Worm (Caenorhabditis elegans) whole organism, L1 larva: Measurements from ENCODE around the gene nhr-233.

Experiments
- Y116A8C.19 ChIP-seq: sonication (generic microtip); optimal IDR thresholded peaks from 2 replicates; lab custom pipeline; 2016; ENCODE audit warnings: missing compliant biosample characterization, missing genetic modification characterization, borderline replicate concordance
- aha-1 ChIP-seq: fragments of 150-350 bp; optimal IDR thresholded peaks from 2 replicates; lab custom pipeline; 2014; ENCODE audit warnings: missing biosample characterization, missing genetic modification characterization
- alr-1 ChIP-seq: fragments of 200-800 bp; sonication (Bioruptor generic); optimal IDR thresholded peaks from 2 replicates; lab custom pipeline; 2018; ENCODE audit warnings: borderline replicate concordance, mild to moderate bottlenecking, missing genetic modification characterization, missing compliant biosample characterization
- aly-2 ChIP-seq: fragments of 150-350 bp; optimal IDR thresholded peaks from 2 replicates; lab custom pipeline; 2014; ENCODE audit warnings: missing biosample characterization, missing genetic modification characterization
- ceh-90 ChIP-seq: sonication (generic microtip); optimal IDR thresholded peaks from 2 replicates; lab custom pipeline; 2016; ENCODE audit warnings: missing genetic modification characterization, missing compliant biosample characterization
- efl-1 ChIP-seq, 4 experiments: fragments of 150-350 bp; optimal IDR thresholded peaks in 3 of 4; peaks in 1 of 4; 1 replicate in 1 of 4; 2 replicates in 3 of 4; lab custom pipeline; 2014; ENCODE audit warnings: missing biosample characterization in 2 of 4, missing genetic modification characterization in 2 of 4, missing genetic modification reagents in 2 of 4
- egl-13 ChIP-seq: sonication (generic microtip); optimal IDR thresholded peaks from 2 replicates; lab custom pipeline; 2016; ENCODE audit warnings: missing genotype, missing genetic modification reagents, missing genetic modification characterization, missing compliant biosample characterization
- egl-27 ChIP-seq, 2 experiments: fragments of 150-350 bp in 1 of 2; sonication (generic microtip); optimal IDR thresholded peaks; 3 replicates each; lab custom pipeline; 2017 to 2018; ENCODE audit warnings: missing biosample characterization in 2 of 2, missing genetic modification characterization in 2 of 2, missing genetic modification reagents in 2 of 2
- hlh-4 ChIP-seq: sonication (generic microtip); optimal IDR thresholded peaks from 2 replicates; lab custom pipeline; 2016; ENCODE audit warnings: mild to moderate bottlenecking, missing genetic modification characterization, missing compliant biosample characterization
- isw-1 ChIP-seq: fragments of 200-800 bp; sonication (Bioruptor generic); IDR thresholded peaks from 2 replicates; pipeline ENCODE4 v1.3.6; 2022; ENCODE audit warnings: missing genetic modification characterization, missing compliant biosample characterization
- lin-13 ChIP-seq: fragments of 150-350 bp; optimal IDR thresholded peaks from 2 replicates; lab custom pipeline; 2014; ENCODE audit warnings: missing biosample characterization, missing genetic modification reagents, missing genetic modification characterization
- lin-15B ChIP-seq: fragments of 150-350 bp; sonication (generic microtip); optimal IDR thresholded peaks from 3 replicates; lab custom pipeline; 2014; ENCODE audit warnings: missing biosample characterization, missing genetic modification characterization
- lin-35 ChIP-seq, 2 experiments: fragments of 150-350 bp; optimal IDR thresholded peaks; 2 replicates each; lab custom pipeline; 2014; ENCODE audit warnings: missing biosample characterization in 2 of 2, missing genetic modification characterization in 2 of 2, missing genetic modification reagents in 2 of 2
- lin-39 ChIP-seq: fragments of 150-350 bp; optimal IDR thresholded peaks from 2 replicates; lab custom pipeline; 2014; ENCODE audit warnings: missing biosample characterization, missing genetic modification reagents, missing genetic modification characterization
- lir-3 ChIP-seq: sonication (generic microtip); optimal IDR thresholded peaks from 2 replicates; lab custom pipeline; 2016; ENCODE audit warnings: mild to moderate bottlenecking, missing genetic modification characterization, moderate library complexity, missing compliant biosample characterization; ENCODE audit not compliant: poor library complexity
- mef-2 ChIP-seq: fragments of 150-350 bp; optimal IDR thresholded peaks from 2 replicates; lab custom pipeline; 2014; ENCODE audit warnings: missing biosample characterization, missing genetic modification characterization
- nhr-11 ChIP-seq: fragments of 150-350 bp; optimal IDR thresholded peaks from 2 replicates; lab custom pipeline; 2014; ENCODE audit warnings: missing biosample characterization, missing genetic modification characterization
- nhr-12 ChIP-seq: sonication (generic microtip); optimal IDR thresholded peaks from 2 replicates; lab custom pipeline; 2017; ENCODE audit warnings: missing biosample characterization, missing genetic modification characterization
- nhr-47 ChIP-seq: sonication (generic microtip); optimal IDR thresholded peaks from 2 replicates; lab custom pipeline; 2016; ENCODE audit warnings: mild to moderate bottlenecking, missing genetic modification characterization, moderate library complexity, missing compliant biosample characterization
- nhr-71 ChIP-seq: sonication (generic microtip); optimal IDR thresholded peaks from 2 replicates; lab custom pipeline; 2016; ENCODE audit warnings: mild to moderate bottlenecking, missing genetic modification characterization, moderate library complexity, missing compliant biosample characterization
- nhr-76 ChIP-seq: sonication (generic microtip); optimal IDR thresholded peaks from 2 replicates; lab custom pipeline; 2017; ENCODE audit warnings: missing biosample characterization, missing genetic modification characterization
- nhr-84 ChIP-seq: sonication (generic microtip); optimal IDR thresholded peaks from 2 replicates; lab custom pipeline; 2017; ENCODE audit warnings: missing biosample characterization, missing genetic modification characterization
- nhr-85 ChIP-seq: sonication (generic microtip); peaks from one replicate; lab custom pipeline; 2016; ENCODE audit warnings: missing genetic modification characterization, inconsistent platforms, missing compliant biosample characterization
- nhr-90 ChIP-seq: sonication (generic microtip); optimal IDR thresholded peaks from 2 replicates; lab custom pipeline; 2016; ENCODE audit warnings: mild to moderate bottlenecking, missing genetic modification characterization, missing compliant biosample characterization; ENCODE audit not compliant: poor library complexity
- rnt-1 ChIP-seq: sonication (generic microtip); optimal IDR thresholded peaks from 2 replicates; lab custom pipeline; 2016; ENCODE audit warnings: mild to moderate bottlenecking, missing genetic modification characterization, moderate library complexity, missing compliant biosample characterization
- snpc-4 ChIP-seq: fragments of 150-350 bp; optimal IDR thresholded peaks from 2 replicates; lab custom pipeline; 2014; ENCODE audit warnings: missing biosample characterization, missing genetic modification characterization
- tbx-2 ChIP-seq: sonication (generic microtip); optimal IDR thresholded peaks from 2 replicates; lab custom pipeline; 2016; ENCODE audit warnings: missing genetic modification characterization, missing compliant biosample characterization
- tlp-1 ChIP-seq: fragments of 150-350 bp; optimal IDR thresholded peaks from 2 replicates; lab custom pipeline; 2014; ENCODE audit warnings: missing biosample characterization, missing genetic modification characterization
- unc-62 ChIP-seq: fragments of 150-350 bp; optimal IDR thresholded peaks from 2 replicates; lab custom pipeline; 2014; ENCODE audit warnings: missing biosample characterization, missing genetic modification reagents, missing genetic modification characterization
- zag-1 ChIP-seq: fragments of 150-350 bp; optimal IDR thresholded peaks from 2 replicates; lab custom pipeline; 2014; ENCODE audit warnings: missing biosample characterization, missing genetic modification characterization
- ztf-11 ChIP-seq, 2 experiments: sonication (generic microtip); optimal IDR thresholded peaks; 2 replicates each; lab custom pipeline; 2016 to 2017; ENCODE audit warnings: missing genetic modification characterization in 2 of 2, missing biosample characterization in 1 of 2, missing compliant biosample characterization in 1 of 2

nhr-233 gene

DNA sequence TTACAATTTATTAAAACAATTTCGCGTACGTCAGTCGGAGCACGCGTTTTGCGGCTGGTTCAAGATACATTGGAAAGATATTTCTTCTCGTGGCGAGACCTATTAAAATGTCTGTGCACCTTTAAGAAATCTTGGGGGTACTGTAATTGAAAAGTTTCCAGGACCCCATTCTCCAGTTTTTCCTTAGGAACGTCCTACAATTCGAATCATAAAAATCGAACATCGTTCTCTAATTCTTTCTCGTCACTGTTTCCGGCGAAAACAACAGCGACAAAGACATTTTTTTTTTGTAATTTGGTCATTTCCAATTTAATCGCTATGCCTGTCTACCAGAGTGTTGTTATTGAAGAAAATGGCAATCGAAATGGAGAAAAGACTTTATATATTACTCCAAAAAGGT lies 33.9 kb downstream of the nhr-233 start, which contains the start of gene Y32B12B.1:
Gene Y32B12B.1, plus strand, starts transcription at position 301 of the 400 bp plus-strand sequence.
- TF ChIP-seq zag-1 (tag; lab: Kevin White, UChicago) (no peak), aha-1 (tag; lab: Kevin White, UChicago) (no peak), ceh-90 (tag; lab: Kevin White, UChicago) (no peak), lin-13 (GFP tag; lab: Kevin White, UChicago) (no peak), nhr-90 (tag; lab: Kevin White, UChicago) (no peak), isw-1 (GFP tag; lab: Robert Waterston, UW) (no peak), lin-35 (GFP tag; optimal IDR thresholded peaks at IDR 0.05; lab: Kevin White, UChicago) (no peak), nhr-12 (tag; lab: Kevin White, UChicago) (no peak), tlp-1 (no peak)

DNA sequence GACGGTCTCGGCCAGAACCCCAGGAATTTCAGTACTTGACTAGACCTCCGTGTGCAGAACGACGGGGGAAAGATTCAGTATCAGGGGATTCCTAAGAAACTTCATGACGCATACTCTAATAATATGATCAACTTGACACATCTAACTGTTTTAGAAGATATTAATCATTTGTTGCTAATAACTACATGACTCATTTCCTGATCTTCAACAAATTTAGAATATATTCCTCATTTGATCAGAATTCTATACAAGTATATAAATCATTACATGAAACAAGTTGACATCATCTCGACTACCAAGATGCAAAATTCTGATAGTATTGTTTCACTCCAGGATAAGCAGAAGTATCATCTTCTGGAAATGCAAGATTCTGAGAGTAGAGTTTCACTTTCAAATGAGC lies 35.4 kb downstream of the nhr-233 start, which contains the start of gene Y32B12B.8:
Gene Y32B12B.8, plus strand, starts transcription at position 301 of the 400 bp plus-strand sequence.
- TF ChIP-seq alr-1 (tag; lab: Kevin White, UChicago) (no peak), tbx-2 (tag; lab: Kevin White, UChicago) (no peak)

DNA sequence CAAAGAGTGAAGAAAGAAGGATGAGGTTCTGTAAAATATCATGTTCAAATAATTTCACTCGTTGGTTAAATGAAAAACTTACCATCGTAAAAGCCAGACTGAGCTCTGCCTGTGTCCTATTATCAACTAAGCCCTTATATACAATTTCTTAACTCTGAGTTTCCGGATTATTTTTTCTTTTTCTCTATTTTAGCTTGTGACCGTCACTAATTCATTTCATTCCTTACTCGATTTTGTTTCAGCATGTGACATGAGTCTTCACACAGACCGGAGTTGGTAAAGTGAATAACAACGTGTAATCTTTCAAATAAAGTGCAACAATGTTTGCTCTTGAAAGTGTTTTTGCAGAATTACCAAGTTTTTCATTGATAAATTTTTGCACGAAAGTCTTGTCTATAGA lies 36.6 kb downstream of the nhr-233 start, which contains the start of gene cpr-2:
Gene cpr-2, minus strand, starts transcription at position 101 of the 400 bp plus-strand sequence.
- TF ChIP-seq lin-15B (tag; lab: Kevin White, UChicago) (no peak), lir-3 (tag; lab: Kevin White, UChicago) (no peak), hlh-4 (tag; lab: Kevin White, UChicago) (no peak), egl-27 (tag; optimal IDR thresholded peaks at IDR 0.05; lab: Kevin White, UChicago) (no peak), egl-13 (tag; lab: Kevin White, UChicago) (no peak), snpc-4 (tag; lab: Kevin White, UChicago) (no peak), ceh-90 (tag; lab: Kevin White, UChicago) (no peak)

DNA sequence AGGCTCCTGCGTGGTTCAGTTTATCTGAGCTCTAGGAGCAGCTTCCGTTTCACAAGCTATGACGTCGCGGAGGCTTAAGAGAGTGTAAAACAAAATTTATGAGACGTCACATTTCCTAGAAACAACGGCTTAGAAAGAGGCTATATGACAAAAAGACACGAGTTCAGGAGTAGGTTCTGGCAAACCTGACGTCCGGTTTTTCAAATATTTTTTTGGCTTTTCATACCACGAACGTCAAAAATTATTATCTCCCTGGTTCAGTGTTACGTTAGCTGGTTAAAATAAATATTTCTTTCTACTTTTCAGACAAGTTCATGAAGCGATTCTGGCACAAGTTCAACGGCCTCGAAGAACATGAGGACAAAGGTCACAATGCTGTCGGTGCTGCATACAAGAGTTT lies 42.8 kb downstream of the nhr-233 start, which contains the start of gene F36D3.16:
Gene F36D3.16, plus strand, starts transcription at position 301 of the 400 bp plus-strand sequence.
- TF ChIP-seq lir-3 (tag; lab: Kevin White, UChicago) = no peak
- no peak for TF ChIP-seq rnt-1 (tag; lab: Kevin White, UChicago)
- no peak for TF ChIP-seq mef-2 (tag; lab: Kevin White, UChicago)
- no peak for TF ChIP-seq nhr-84 (tag; lab: Kevin White, UChicago)
- TF ChIP-seq lin-39 (tag; lab: Kevin White, UChicago) = no peak
- no peak for TF ChIP-seq nhr-71 (tag; lab: Kevin White, UChicago)
- no peak for TF ChIP-seq aha-1 (tag; lab: Kevin White, UChicago)
- TF ChIP-seq nhr-11 (tag; lab: Kevin White, UChicago) = no peak
- no peak for TF ChIP-seq ztf-11 (tag; optimal IDR thresholded peaks at IDR 0.05; lab: Kevin White, UChicago)
- TF ChIP-seq alr-1 (tag; lab: Kevin White, UChicago) = no peak
- TF ChIP-seq hlh-4 (tag; lab: Kevin White, UChicago) = no peak
- TF ChIP-seq unc-62 = no peak
- TF ChIP-seq nhr-47 (tag; lab: Kevin White, UChicago) = no peak
- TF ChIP-seq nhr-85 = no peak
- TF ChIP-seq nhr-76 (tag; lab: Kevin White, UChicago) = no peak
- TF ChIP-seq Y116A8C.19 (tag; lab: Kevin White, UChicago) = no peak
- TF ChIP-seq snpc-4 (tag; lab: Kevin White, UChicago) = no peak

DNA sequence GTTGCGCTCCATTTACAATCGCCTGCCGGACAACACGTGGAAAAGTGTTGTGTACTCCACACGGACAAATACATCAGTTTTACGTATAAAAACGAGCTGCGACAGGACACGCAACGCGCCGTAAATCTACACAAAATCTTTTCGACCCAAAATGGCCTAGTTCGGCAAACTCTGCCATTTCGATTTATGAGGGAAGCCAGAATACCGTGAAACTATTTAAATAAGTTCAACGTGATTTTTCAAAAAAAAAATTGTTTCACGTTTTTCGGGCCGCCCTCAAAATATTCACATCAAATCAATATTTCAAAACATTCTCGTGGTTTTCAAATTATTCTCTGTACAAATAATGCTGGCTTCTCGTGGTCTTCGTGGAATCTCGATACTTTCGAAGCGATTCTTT lies 43.7 kb downstream of the nhr-233 start, which contains the start of gene F36D3.8:
Gene F36D3.8, plus strand, starts transcription at position 301 of the 400 bp plus-strand sequence.
- TF ChIP-seq aly-2 = no peak
- TF ChIP-seq efl-1 (optimal IDR thresholded peaks at IDR 0.05; lab: Kevin White, UChicago) = no peak
- peak in 1 of 2 experiments; percentile 85 for TF ChIP-seq efl-1 (GFP tag; optimal IDR thresholded peaks at IDR 0.05 in 1 of 2; lab: Kevin White, UChicago)
